Fruit fly (Drosophila melanogaster): ENCODE data around the gene amd.

amd gene

dm6 chr2L:19154893-19155389 lies 45.0 kb downstream of the amd start (continued):
- peak; percentile 19 for TF ChIP-seq CG2678 (tag; optimal IDR thresholded peaks at IDR 0.05)
- TF ChIP-seq br (optimal IDR thresholded peaks at IDR 0.05), result no peak
- TF ChIP-seq CG1603 (tag; optimal IDR thresholded peaks at IDR 0.05), result peak; percentile 9
- no peak for TF ChIP-seq ATbp (GFP tag; optimal IDR thresholded peaks at IDR 0.05)
- no peak for TF ChIP-seq Sox102F (GFP tag; optimal IDR thresholded peaks at IDR 0.05)
- TF ChIP-seq z (GFP tag; IDR thresholded peaks at IDR 0.05), result peak; percentile 63; the same call in 2 of the 3 replicates
- no peak for TF ChIP-seq H15 (GFP tag; IDR thresholded peaks at IDR 0.05)
- TF ChIP-seq prd (optimal IDR thresholded peaks at IDR 0.05), result no peak
- TF ChIP-seq prd (GFP tag; IDR thresholded peaks at IDR 0.05), result no peak
- no peak for TF ChIP-seq D19B (GFP tag; optimal IDR thresholded peaks at IDR 0.05)
- peak; percentile 34 for TF ChIP-seq cg (GFP tag; optimal IDR thresholded peaks at IDR 0.05)
- no peak for TF ChIP-seq CG12391 (tag; optimal IDR thresholded peaks at IDR 0.05)
- TF ChIP-seq grn (GFP tag; optimal IDR thresholded peaks at IDR 0.05), result peak; percentile 42
- TF ChIP-seq CG8765 (GFP tag; IDR thresholded peaks at IDR 0.05), result no peak
- TF ChIP-seq CrebB (tag; optimal IDR thresholded peaks at IDR 0.05), result no peak
- no peak for TF ChIP-seq CG16863 (GFP tag; optimal IDR thresholded peaks at IDR 0.05)
- no peak for TF ChIP-seq CG10462 (GFP tag; optimal IDR thresholded peaks at IDR 0.05)
- TF ChIP-seq Bteb2 (GFP tag; optimal IDR thresholded peaks at IDR 0.05), result no peak
- TF ChIP-seq caup (GFP tag; optimal IDR thresholded peaks at IDR 0.05; ENCODE audit: severe bottlenecking), result peak; percentile 33
- TF ChIP-seq Ssrp (tag; optimal IDR thresholded peaks at IDR 0.05), result no peak
- no peak for TF ChIP-seq en (GFP tag; optimal IDR thresholded peaks at IDR 0.05)
- TF ChIP-seq CG18011 (GFP tag; optimal IDR thresholded peaks at IDR 0.05), result no peak
- TF ChIP-seq Atf-2 (GFP tag; optimal IDR thresholded peaks at IDR 0.05), result no peak
- TF ChIP-seq CG11560 (tag; IDR thresholded peaks at IDR 0.05), result no peak; the same call in 2 of the 3 replicates
- no peak for TF ChIP-seq trem (tag; optimal IDR thresholded peaks at IDR 0.05)
- TF ChIP-seq Rx (GFP tag; IDR thresholded peaks at IDR 0.05), result no peak
- no peak for TF ChIP-seq Antp (GFP tag; optimal IDR thresholded peaks at IDR 0.05)
- TF ChIP-seq Sox100B (GFP tag; optimal IDR thresholded peaks at IDR 0.05), result no peak
- TF ChIP-seq D19A (tag; optimal IDR thresholded peaks at IDR 0.05), result peak; percentile 11
- TF ChIP-seq CG3726 (GFP tag; IDR thresholded peaks at IDR 0.05), result no peak
- TF ChIP-seq Blimp-1 (GFP tag; optimal IDR thresholded peaks at IDR 0.05), result no peak
- no peak for TF ChIP-seq CG10274 (GFP tag; optimal IDR thresholded peaks at IDR 0.05)
- peak in 1 of 2 experiments; percentile 22 for TF ChIP-seq Trl (optimal IDR thresholded peaks at IDR 0.05)
- TF ChIP-seq Trl (GFP tag; optimal IDR thresholded peaks at IDR 0.05), result no peak
- no peak for TF ChIP-seq Camta (GFP tag; optimal IDR thresholded peaks at IDR 0.05)
- TF ChIP-seq Hey (tag; optimal IDR thresholded peaks at IDR 0.05), result no peak
- no peak for TF ChIP-seq lilli (GFP tag; optimal IDR thresholded peaks at IDR 0.05)
- no peak for TF ChIP-seq Lhr (GFP tag; optimal IDR thresholded peaks at IDR 0.05)
- no peak for TF ChIP-seq CG14965 (GFP tag; optimal IDR thresholded peaks at IDR 0.05; ENCODE audit: borderline replicate concordance)
- TF ChIP-seq ftz-f1 (GFP tag; optimal IDR thresholded peaks at IDR 0.05), result peak; percentile 29
- TF ChIP-seq trh (GFP tag; optimal IDR thresholded peaks at IDR 0.05), result no peak
- TF ChIP-seq Optix (GFP tag; IDR thresholded peaks at IDR 0.05), result peak; percentile 44; the same call in 1 of the 3 replicates
- TF ChIP-seq fd96Cb (tag; optimal IDR thresholded peaks at IDR 0.05), result no peak
- no peak for TF ChIP-seq CG18476 (GFP tag; optimal IDR thresholded peaks at IDR 0.05)
- TF ChIP-seq ranshi (GFP tag; IDR thresholded peaks at IDR 0.05), result no peak
- TF ChIP-seq btn (GFP tag; optimal IDR thresholded peaks at IDR 0.05), result no peak
- peak; percentile 60 for TF ChIP-seq nom (GFP tag; optimal IDR thresholded peaks at IDR 0.05)
- TF ChIP-seq BEAF-32 (GFP tag; optimal IDR thresholded peaks at IDR 0.05), result no peak
- no peak for TF ChIP-seq Hmx (GFP tag; optimal IDR thresholded peaks at IDR 0.05)
- no peak for TF ChIP-seq scrt (GFP tag; optimal IDR thresholded peaks at IDR 0.05)
- no peak for TF ChIP-seq CG3838 (GFP tag; optimal IDR thresholded peaks at IDR 0.05)
- no peak for TF ChIP-seq inv (GFP tag; IDR thresholded peaks at IDR 0.05; ENCODE audit: partially characterized antibody)
